Fruit fly (Drosophila melanogaster): ENCODE data around the gene CG32795.

dm6 chrX:2802998-2803397, 12.6 kb upstream of the CG32795 start:
- no peak for TF ChIP-seq Ets96B (tag; optimal IDR thresholded peaks at IDR 0.05)
- TF ChIP-seq Hr39 (GFP tag; optimal IDR thresholded peaks at IDR 0.05), result no peak
- TF ChIP-seq CG3919 (GFP tag; optimal IDR thresholded peaks at IDR 0.05), result no peak
- TF ChIP-seq Lpt (GFP tag; optimal IDR thresholded peaks at IDR 0.05), result no peak
